Worm (Caenorhabditis elegans): Measurements from ENCODE around the gene rgs-4.

DNA sequence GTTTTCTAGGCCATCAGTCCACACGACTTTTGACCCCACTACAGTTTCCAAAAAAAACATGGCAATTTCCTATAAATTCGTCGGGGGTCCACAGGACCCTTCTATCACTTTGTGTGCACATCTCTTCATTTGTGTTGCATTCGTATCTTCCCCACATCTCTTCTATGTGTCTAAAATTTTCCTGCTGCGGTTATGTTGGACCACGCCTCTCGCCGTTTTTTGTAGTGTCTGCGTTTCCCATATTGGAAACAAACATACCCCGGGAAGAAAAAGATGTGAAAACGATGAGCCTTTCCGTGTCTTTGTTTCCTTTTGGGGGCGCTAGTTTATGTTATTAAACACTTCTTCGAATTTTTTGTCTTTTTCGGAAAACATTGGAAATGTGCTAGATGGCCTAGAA is 7.4 kb downstream of the rgs-4 start:
- TF ChIP-seq mxl-1 (tag; optimal IDR thresholded peaks at IDR 0.05): no peak
- no peak for TF ChIP-seq Y53F4B.3 (GFP tag; IDR thresholded peaks at IDR 0.05)
- no peak for TF ChIP-seq ccch-3 (GFP tag; optimal IDR thresholded peaks at IDR 0.05)
- no peak for TF ChIP-seq sdz-38 (tag; optimal IDR thresholded peaks at IDR 0.05)
- TF ChIP-seq dox-1 (GFP tag; IDR thresholded peaks at IDR 0.05): no peak
- no peak for TF ChIP-seq F33H1.4 (GFP tag; IDR thresholded peaks at IDR 0.05)
- TF ChIP-seq F57A8.1 (GFP tag; optimal IDR thresholded peaks at IDR 0.05): no peak

All from whole organism, young adult.